Worm (Caenorhabditis elegans) whole organism, L4 larva: ENCODE results near the gene Y26G10.1.

Experiments
- F37D6.2 ChIP-seq: sonication (generic microtip); optimal IDR thresholded peaks from 2 replicates; lab custom pipeline; 2016; ENCODE audit warnings: mild to moderate bottlenecking, missing genetic modification characterization, missing compliant biosample characterization
- lsy-2 ChIP-seq, 2 experiments: fragments of 150-350 bp in 1 of 2; sonication (generic microtip) in 1 of 2; optimal IDR thresholded peaks; 2 replicates each; lab custom pipeline; 2014 to 2017; ENCODE audit warnings: missing biosample characterization in 2 of 2, missing genetic modification characterization in 2 of 2
- nhr-10 ChIP-seq: fragments of 150-350 bp; optimal IDR thresholded peaks from 2 replicates; lab custom pipeline; 2014; ENCODE audit warnings: missing biosample characterization, missing genetic modification characterization
- sdz-12 ChIP-seq: fragments of 200-800 bp; sonication (Bioruptor generic); optimal IDR thresholded peaks from 2 replicates; lab custom pipeline; 2018; ENCODE audit warnings: mild to moderate bottlenecking, missing genetic modification characterization, missing compliant biosample characterization
- snpc-4 ChIP-seq: fragments of 150-350 bp; optimal IDR thresholded peaks from 2 replicates; lab custom pipeline; 2014; ENCODE audit warnings: missing biosample characterization, missing genetic modification characterization
- spr-1 ChIP-seq: sonication (generic microtip); optimal IDR thresholded peaks from 2 replicates; lab custom pipeline; 2016; ENCODE audit warnings: mild to moderate bottlenecking, missing genetic modification characterization, missing compliant biosample characterization
- unc-130 ChIP-seq: sonication (generic microtip); optimal IDR thresholded peaks from 2 replicates; lab custom pipeline; 2016; ENCODE audit warnings: missing genetic modification reagents, missing genetic modification characterization, missing compliant biosample characterization
- vab-7 ChIP-seq: fragments of 200-800 bp; sonication (Bioruptor generic); IDR thresholded peaks from 2 replicates; pipeline ENCODE4 v1.3.6; 2022; ENCODE audit warnings: missing genetic modification reagents, missing genetic modification characterization, missing compliant biosample characterization

DNA sequence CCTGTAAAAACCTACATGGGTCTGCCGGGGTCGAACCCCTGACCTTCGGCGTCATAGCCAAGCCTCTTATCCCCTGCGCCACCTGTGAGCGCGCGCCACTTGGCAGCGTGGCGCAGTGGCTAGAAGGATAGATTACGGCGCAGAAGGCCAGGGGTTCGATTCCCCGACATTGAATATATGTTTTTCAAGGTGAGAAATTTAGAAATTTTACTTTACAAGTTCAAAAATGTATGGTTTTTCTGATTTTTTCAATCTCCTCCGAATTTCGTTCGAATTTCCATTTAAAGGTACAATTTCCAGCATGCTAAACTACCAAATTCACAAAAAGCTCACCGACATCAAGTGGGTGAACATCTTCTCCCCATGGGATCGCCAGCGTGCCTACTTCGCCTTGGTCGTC lies 35.7 kb downstream of the Y26G10.1 start, which contains the start of gene dgat-2:
- TF ChIP-seq nhr-10 (tag; lab: Kevin White, UChicago) (no peak), sdz-12 (GFP tag; lab: Kevin White, UChicago) (no peak), spr-1 (tag; lab: Kevin White, UChicago) (no peak), snpc-4 (tag; lab: Kevin White, UChicago) (no peak), lsy-2 (tag; optimal IDR thresholded peaks at IDR 0.05; lab: Kevin White, UChicago) (no peak), F37D6.2 (no peak), unc-130 (GFP tag; lab: Kevin White, UChicago) (no peak), vab-7 (GFP tag; lab: Robert Waterston, UW) (no peak)
